Worm (Caenorhabditis elegans): ENCODE data around the gene dpy-31.

DNA sequence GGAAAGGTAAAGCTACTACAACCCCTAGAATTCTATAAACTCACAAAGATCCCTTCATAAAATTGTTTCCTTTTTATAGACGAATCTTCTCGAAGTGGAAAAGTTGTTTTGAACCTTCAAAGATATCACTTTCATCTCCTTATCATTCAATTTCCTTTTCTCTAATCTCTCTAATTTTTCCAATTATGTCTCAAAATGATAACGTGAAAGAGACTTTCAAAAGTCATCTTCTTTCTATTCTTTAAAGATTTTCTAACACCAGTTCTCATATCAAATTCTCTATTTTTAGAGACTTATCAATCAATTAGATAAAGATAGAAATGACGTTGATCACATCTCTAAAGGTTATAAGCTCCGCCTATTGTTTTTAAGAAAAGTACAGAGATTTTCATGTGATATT is 2.5 kb upstream of the dpy-31 start:
- no peak for TF ChIP-seq pbrm-1 (GFP tag; IDR thresholded peaks at IDR 0.05)
- TF ChIP-seq aptf-2 (GFP tag; conservative IDR thresholded peaks at IDR 0.05), result no peak
- TF ChIP-seq C17E4.6 (GFP tag; IDR thresholded peaks at IDR 0.05), result no peak
- TF ChIP-seq fkh-3 (tag; optimal IDR thresholded peaks at IDR 0.05), result no peak
- no peak for TF ChIP-seq pha-4 (tag; optimal IDR thresholded peaks at IDR 0.05)
- TF ChIP-seq madf-3 (GFP tag; IDR thresholded peaks at IDR 0.05), result no peak
- no peak for TF ChIP-seq B0019.2 (GFP tag; conservative IDR thresholded peaks at IDR 0.05)
- TF ChIP-seq ets-4 (GFP tag; optimal IDR thresholded peaks at IDR 0.05), result no peak
- no peak for TF ChIP-seq ztf-22 (GFP tag; optimal IDR thresholded peaks at IDR 0.05)
- no peak for TF ChIP-seq lin-26 (GFP tag; IDR thresholded peaks at IDR 0.05)
